Worm (Caenorhabditis elegans): ENCODE data around the gene R02F2.10.

Gene R02F2.10

DNA sequence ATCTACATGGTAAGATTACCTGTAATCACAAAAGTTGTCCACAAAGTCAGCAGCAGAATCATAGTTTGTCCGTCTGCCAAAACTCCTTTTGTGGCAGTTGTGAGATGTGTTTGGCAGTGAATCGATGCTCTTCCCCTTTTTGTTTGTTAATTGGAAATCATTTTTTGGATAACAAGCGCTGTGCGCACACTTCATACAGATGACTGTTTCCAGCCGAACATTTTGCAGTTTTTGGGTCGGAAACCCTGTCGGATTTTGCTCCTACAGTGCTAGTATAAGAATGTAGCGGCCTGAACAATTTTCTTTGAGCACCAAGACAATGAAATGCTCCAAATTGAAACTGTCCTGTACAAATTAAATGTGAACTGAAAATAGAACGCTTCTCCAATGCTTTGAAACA lies 30.6 kb downstream of the R02F2.10 start, which contains the start of gene D1044.7:
Gene D1044.7, minus strand, starts transcription at position 101 of the 400 bp plus-strand sequence.
- TF ChIP-seq unc-3 (GFP tag; conservative IDR thresholded peaks at IDR 0.05) (no peak), unc-3 (tag; optimal IDR thresholded peaks at IDR 0.05) (no peak), ceh-22 (tag; optimal IDR thresholded peaks at IDR 0.05) (no peak), hlh-8 (tag; optimal IDR thresholded peaks at IDR 0.05) (no peak), pros-1 (tag; optimal IDR thresholded peaks at IDR 0.05) (no peak), pha-4 (tag; optimal IDR thresholded peaks at IDR 0.05) (no peak), pha-2 (tag; optimal IDR thresholded peaks at IDR 0.05) (no peak), unc-86 (tag; optimal IDR thresholded peaks at IDR 0.05) (no peak), ama-1 (optimal IDR thresholded peaks at IDR 0.05) (no peak), ttx-3 (tag; optimal IDR thresholded peaks at IDR 0.05) (no peak), ceh-18 (tag; optimal IDR thresholded peaks at IDR 0.05) (no peak), lim-6 (tag; optimal IDR thresholded peaks at IDR 0.05) (no peak)

DNA sequence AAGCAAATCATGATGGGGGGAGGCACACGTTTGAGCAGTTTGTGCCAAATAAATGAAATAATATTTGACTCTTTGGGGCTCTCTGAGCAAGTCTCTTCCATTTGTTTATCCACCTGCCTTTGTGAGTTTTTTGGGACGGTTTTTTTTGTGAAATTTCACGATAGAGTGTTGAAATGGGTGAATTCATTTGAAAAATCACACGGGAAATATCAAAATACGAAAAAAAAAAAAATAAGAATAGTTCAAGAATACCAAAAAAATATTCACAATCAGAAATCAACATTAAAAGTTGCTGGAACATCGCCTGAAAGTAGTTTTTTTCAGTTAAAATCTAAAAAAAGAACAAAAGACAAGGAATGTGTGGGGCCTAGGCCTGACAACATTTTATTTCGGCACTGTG lies 34.4 kb downstream of the R02F2.10 start, which contains the start of gene pqn-25:
Gene pqn-25, minus strand, starts transcription at position 101 of the 400 bp plus-strand sequence.
- TF ChIP-seq ceh-9 (tag; optimal IDR thresholded peaks at IDR 0.05) (no peak), zip-5 (tag; optimal IDR thresholded peaks at IDR 0.05) (no peak), hlh-15 (tag; optimal IDR thresholded peaks at IDR 0.05) (no peak)

DNA sequence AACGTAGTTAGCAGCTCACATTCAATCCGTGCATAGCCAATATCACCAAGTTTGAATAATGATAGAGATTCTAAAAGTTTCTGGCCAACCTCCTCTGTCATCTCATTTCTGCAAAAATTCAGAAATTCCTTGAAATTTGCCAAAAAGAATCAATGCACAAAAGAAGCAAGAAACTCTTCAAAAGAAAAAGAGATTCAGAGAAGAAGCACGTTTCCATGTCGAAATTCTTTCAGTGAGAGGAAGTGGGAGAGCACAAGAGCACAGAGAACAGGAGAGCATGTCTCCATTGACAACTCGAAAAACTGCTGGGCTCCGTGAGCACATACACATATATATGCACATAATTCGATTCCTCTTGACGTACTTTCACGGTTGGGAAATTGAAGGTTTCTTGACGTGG lies 39.3 kb downstream of the R02F2.10 start, which contains the start of gene nekl-4:
Gene nekl-4, minus strand, starts transcription at position 101 of the 400 bp plus-strand sequence.
- TF ChIP-seq zip-5 (tag; optimal IDR thresholded peaks at IDR 0.05), result no peak
- no peak for TF ChIP-seq odd-2 (tag; optimal IDR thresholded peaks at IDR 0.05)
- TF ChIP-seq ceh-14 (tag; optimal IDR thresholded peaks at IDR 0.05), result no peak
- no peak for TF ChIP-seq fkh-10 (GFP tag; optimal IDR thresholded peaks at IDR 0.05)
- no peak for TF ChIP-seq nhr-232 (tag; optimal IDR thresholded peaks at IDR 0.05)
- TF ChIP-seq unc-3 (GFP tag; conservative IDR thresholded peaks at IDR 0.05), result no peak
- TF ChIP-seq unc-3 (tag; optimal IDR thresholded peaks at IDR 0.05), result no peak
- TF ChIP-seq hlh-30 (tag; optimal IDR thresholded peaks at IDR 0.05; ENCODE audit: insufficient read depth), result no peak
- no peak for TF ChIP-seq nfya-1 (tag; optimal IDR thresholded peaks at IDR 0.05)
- no peak for TF ChIP-seq elt-2 (tag; optimal IDR thresholded peaks at IDR 0.05)

DNA sequence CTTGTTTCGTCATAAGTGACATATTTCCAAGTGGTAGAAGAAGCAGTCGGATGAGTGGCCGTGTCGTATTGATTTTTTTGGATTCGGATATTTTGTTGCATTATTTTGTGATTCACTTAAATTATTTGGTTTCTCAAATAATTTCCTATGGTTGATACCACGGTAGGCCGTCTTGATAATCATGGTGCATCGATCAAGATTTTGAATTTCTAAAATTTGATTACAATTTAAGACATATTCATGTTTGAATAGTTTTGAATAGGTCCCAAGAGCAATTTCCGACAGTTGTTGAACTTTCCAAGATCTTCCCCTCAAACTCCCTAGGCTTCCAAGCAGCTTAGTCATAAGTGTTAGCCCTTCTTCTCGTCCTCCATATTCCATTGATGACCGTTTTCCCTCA lies 43.8 kb downstream of the R02F2.10 start, which contains the start of gene D1044.4:
Gene D1044.4, minus strand, starts transcription at position 101 of the 400 bp plus-strand sequence.
- TF ChIP-seq tbx-7 (tag; optimal IDR thresholded peaks at IDR 0.05) (no peak), nhr-232 (tag; optimal IDR thresholded peaks at IDR 0.05) (no peak), ceh-14 (tag; optimal IDR thresholded peaks at IDR 0.05) (no peak), unc-42 (tag; optimal IDR thresholded peaks at IDR 0.05) (no peak), dve-1 (tag; optimal IDR thresholded peaks at IDR 0.05) (no peak), ceh-19 (GFP tag; optimal IDR thresholded peaks at IDR 0.05) (no peak), tbx-2 (tag; optimal IDR thresholded peaks at IDR 0.05) (no peak), Y22D7AL.16 (tag; optimal IDR thresholded peaks at IDR 0.05) (no peak), pha-2 (tag; optimal IDR thresholded peaks at IDR 0.05) (no peak), pqm-1 (tag; optimal IDR thresholded peaks at IDR 0.05) (no peak), unc-3 (GFP tag; conservative IDR thresholded peaks at IDR 0.05) (no peak), unc-3 (tag; optimal IDR thresholded peaks at IDR 0.05) (no peak), hlh-8 (tag; optimal IDR thresholded peaks at IDR 0.05) (no peak), gmeb-2 (tag; optimal IDR thresholded peaks at IDR 0.05) (no peak), unc-86 (tag; optimal IDR thresholded peaks at IDR 0.05) (no peak), che-1 (tag; optimal IDR thresholded peaks at IDR 0.05) (no peak), nfya-1 (tag; optimal IDR thresholded peaks at IDR 0.05) (no peak)

DNA sequence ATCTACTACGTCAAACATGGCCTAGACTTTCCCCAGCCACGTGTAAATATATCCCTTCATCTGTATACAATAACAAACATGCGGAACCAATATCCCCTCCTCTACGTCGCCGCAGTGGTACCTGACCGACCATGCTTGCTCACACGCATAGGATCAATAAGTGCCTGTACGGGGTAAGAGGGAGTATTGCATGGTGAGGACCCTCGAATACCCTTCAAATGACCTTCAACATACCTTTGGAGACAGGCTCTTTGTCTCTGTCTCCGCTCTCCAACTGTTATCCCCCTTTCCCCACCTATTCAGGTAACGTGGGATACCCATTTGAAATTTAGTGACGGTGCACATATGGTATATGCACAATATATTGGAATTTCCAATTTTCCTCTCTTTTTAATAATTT lies 47.9 kb downstream of the R02F2.10 start, which contains the start of gene dex-1:
Gene dex-1, plus strand, starts transcription at position 132 of the 400 bp plus-strand sequence.
- no peak for TF ChIP-seq ceh-22 (tag; optimal IDR thresholded peaks at IDR 0.05)
- TF ChIP-seq elt-4 (tag; optimal IDR thresholded peaks at IDR 0.05), result no peak
- no peak for TF ChIP-seq hlh-13 (GFP tag; optimal IDR thresholded peaks at IDR 0.05)
- TF ChIP-seq Y22D7AL.16 (tag; optimal IDR thresholded peaks at IDR 0.05), result no peak
- no peak for TF ChIP-seq unc-42 (tag; optimal IDR thresholded peaks at IDR 0.05)
- TF ChIP-seq tbx-7 (tag; optimal IDR thresholded peaks at IDR 0.05), result no peak
- TF ChIP-seq ceh-6 (GFP tag; optimal IDR thresholded peaks at IDR 0.05), result no peak
- TF ChIP-seq nhr-11 (tag; optimal IDR thresholded peaks at IDR 0.05), result no peak
- no peak for TF ChIP-seq pha-2 (tag; optimal IDR thresholded peaks at IDR 0.05)
- TF ChIP-seq tbx-2 (tag; optimal IDR thresholded peaks at IDR 0.05), result no peak
- TF ChIP-seq eyg-1 (tag; optimal IDR thresholded peaks at IDR 0.05), result no peak
- no peak for TF ChIP-seq ceh-2 (tag; optimal IDR thresholded peaks at IDR 0.05)

Measured in whole organism, late embryonic.